Worm (Caenorhabditis elegans) whole organism, young adult: ENCODE measurements around the gene F10E9.3.
A peak's percentile ranks its signal among the peaks of the same experiment; 100 is the strongest.

Experiments
- B0035.1 ChIP-seq: sonication (generic microtip); optimal IDR thresholded peaks from 2 replicates; lab custom pipeline; 2016; ENCODE audit warnings: missing genetic modification characterization, mild to moderate bottlenecking, missing compliant biosample characterization, missing genotype, missing genetic modification reagents
- B0336.3 ChIP-seq: fragments of 200-800 bp; sonication (Bioruptor generic); IDR thresholded peaks from 2 replicates; pipeline ENCODE4 v1.3.6; 2022; ENCODE audit warnings: missing genetic modification characterization, missing compliant biosample characterization
- C06A6.2 ChIP-seq: fragments of 200-800 bp; sonication (Bioruptor generic); conservative IDR thresholded peaks from 2 replicates; pipeline ENCODE4 v1.3.6; 2022; ENCODE audit warnings: missing genetic modification characterization, missing compliant biosample characterization
- F22D6.2 ChIP-seq: sonication (generic microtip); optimal IDR thresholded peaks from 2 replicates; lab custom pipeline; 2016; ENCODE audit warnings: mild to moderate bottlenecking, missing genetic modification characterization, missing compliant biosample characterization
- F33H1.4 ChIP-seq: fragments of 200-800 bp; sonication (Bioruptor generic); IDR thresholded peaks from 2 replicates; pipeline ENCODE4 v1.3.6; 2022; ENCODE audit warnings: missing genetic modification reagents, missing genetic modification characterization, missing compliant biosample characterization
- F52B5.7 ChIP-seq: sonication (generic microtip); optimal IDR thresholded peaks from 2 replicates; lab custom pipeline; 2016; ENCODE audit warnings: mild to moderate bottlenecking, missing genetic modification characterization, missing compliant biosample characterization
- T07F8.4 ChIP-seq: sonication (generic microtip); optimal IDR thresholded peaks from 2 replicates; lab custom pipeline; 2016; ENCODE audit warnings: mild to moderate bottlenecking, missing genetic modification characterization, moderate library complexity, missing compliant biosample characterization
- akir-1 ChIP-seq: fragments of 200-800 bp; sonication (Bioruptor generic); optimal IDR thresholded peaks from 2 replicates; lab custom pipeline; 2018; ENCODE audit warnings: mild to moderate bottlenecking, missing genetic modification characterization, moderate library complexity, missing compliant biosample characterization
- ama-1 ChIP-seq, 3 experiments: fragments of 150-350 bp in 1 of 3; sonication (generic microtip) in 2 of 3; optimal IDR thresholded peaks; 2 replicates each; lab custom pipeline; 2014 to 2018; ENCODE audit warnings: missing biosample characterization in 2 of 3, missing genetic modification characterization in 2 of 3, missing genetic modification reagents in 2 of 3
- aptf-2 ChIP-seq: fragments of 200-800 bp; sonication (Bioruptor generic); conservative IDR thresholded peaks from 2 replicates; pipeline ENCODE4 v1.3.6; 2022; ENCODE audit warnings: missing genetic modification reagents, missing genetic modification characterization, missing compliant biosample characterization
- attf-5 ChIP-seq: fragments of 200-800 bp; sonication (Bioruptor generic); optimal IDR thresholded peaks from 2 replicates; lab custom pipeline; 2018; ENCODE audit warnings: mild to moderate bottlenecking, missing genetic modification characterization, missing compliant biosample characterization
- attf-6 ChIP-seq: fragments of 200-800 bp; sonication (Bioruptor generic); IDR thresholded peaks from 2 replicates; pipeline ENCODE4 v1.3.6; 2022; ENCODE audit warnings: missing genetic modification reagents, missing genetic modification characterization, missing compliant biosample characterization
- bed-2 ChIP-seq: fragments of 200-800 bp; sonication (Bioruptor generic); IDR thresholded peaks from 2 replicates; pipeline ENCODE4 v1.3.6; 2022; ENCODE audit warnings: missing genetic modification reagents, missing genetic modification characterization, missing compliant biosample characterization
- cebp-1 ChIP-seq, 2 experiments: fragments of 200-800 bp in 1 of 2; sonication (Bioruptor generic) in 1 of 2; sonication (generic microtip) in 1 of 2; IDR thresholded peaks in 1 of 2; optimal IDR thresholded peaks in 1 of 2; 2 replicates each; pipeline versions ENCODE4 v1.3.6 to Lab custom; 2017 to 2022; ENCODE audit warnings: missing compliant biosample characterization in 2 of 2, missing genetic modification characterization in 2 of 2, mild to moderate bottlenecking in 1 of 2, missing genetic modification reagents in 1 of 2, moderate library complexity in 1 of 2
- ceh-79 ChIP-seq: sonication (generic microtip); optimal IDR thresholded peaks from 2 replicates; lab custom pipeline; 2017; ENCODE audit warnings: mild to moderate bottlenecking, missing genetic modification characterization, missing compliant biosample characterization
- dox-1 ChIP-seq: fragments of 200-800 bp; sonication (Bioruptor generic); IDR thresholded peaks from 2 replicates; pipeline ENCODE4 v1.3.6; 2022; ENCODE audit warnings: missing genetic modification reagents, missing genetic modification characterization, missing compliant biosample characterization
- egl-44 ChIP-seq: fragments of 200-800 bp; sonication (Bioruptor generic); IDR thresholded peaks from 2 replicates; pipeline ENCODE4 v1.3.6; 2022; ENCODE audit warnings: missing genetic modification reagents, missing genetic modification characterization, missing compliant biosample characterization
- egrh-3 ChIP-seq: fragments of 200-800 bp; sonication (Bioruptor generic); IDR thresholded peaks from 2 replicates; pipeline ENCODE4 v1.3.6; 2022; ENCODE audit warnings: missing genetic modification reagents, missing genetic modification characterization, missing compliant biosample characterization
- him-1 ChIP-seq: sonication (generic microtip); optimal IDR thresholded peaks from 2 replicates; lab custom pipeline; 2016; ENCODE audit warnings: missing genotype, missing genetic modification reagents, missing genetic modification characterization, missing compliant biosample characterization
- let-526 ChIP-seq: fragments of 200-800 bp; sonication (Bioruptor generic); IDR thresholded peaks from 2 replicates; pipeline ENCODE4 v1.3.6; 2022; ENCODE audit warnings: missing genetic modification reagents, missing genetic modification characterization, missing compliant biosample characterization
- lin-54 ChIP-seq: fragments of 200-800 bp; sonication (Bioruptor generic); optimal IDR thresholded peaks from 2 replicates; lab custom pipeline; 2018; ENCODE audit warnings: mild to moderate bottlenecking, missing genetic modification characterization, missing compliant biosample characterization
- lsl-1 ChIP-seq: fragments of 200-800 bp; sonication (Bioruptor generic); optimal IDR thresholded peaks from 2 replicates; lab custom pipeline; 2018; ENCODE audit warnings: mild to moderate bottlenecking, missing genetic modification characterization, moderate library complexity, missing compliant biosample characterization
- madf-10 ChIP-seq: sonication (generic microtip); optimal IDR thresholded peaks from 2 replicates; lab custom pipeline; 2016; ENCODE audit warnings: mild to moderate bottlenecking, missing genetic modification characterization, missing compliant biosample characterization
- madf-6 ChIP-seq: fragments of 200-800 bp; sonication (Bioruptor generic); IDR thresholded peaks from 2 replicates; pipeline ENCODE4 v1.3.6; 2022; ENCODE audit warnings: missing genetic modification reagents, missing genetic modification characterization, missing compliant biosample characterization
- mes-4 ChIP-seq: sonication (generic microtip); optimal IDR thresholded peaks from 2 replicates; lab custom pipeline; 2016; ENCODE audit warnings: missing genotype, missing genetic modification characterization, missing compliant biosample characterization
- nhr-120 ChIP-seq: fragments of 200-800 bp; sonication (Bioruptor generic); IDR thresholded peaks from 2 replicates; pipeline ENCODE4 v1.3.6; 2022; ENCODE audit warnings: missing genetic modification characterization, missing compliant biosample characterization
- nhr-179 ChIP-seq: sonication (generic microtip); optimal IDR thresholded peaks from 2 replicates; lab custom pipeline; 2016; ENCODE audit warnings: mild to moderate bottlenecking, missing genetic modification characterization, missing compliant biosample characterization
- nhr-27 ChIP-seq: fragments of 200-800 bp; sonication (Bioruptor generic); optimal IDR thresholded peaks from 2 replicates; lab custom pipeline; 2018; ENCODE audit warnings: mild to moderate bottlenecking, missing genetic modification characterization, moderate library complexity, missing compliant biosample characterization
- nhr-80 ChIP-seq: sonication (generic microtip); optimal IDR thresholded peaks from 2 replicates; lab custom pipeline; 2016; ENCODE audit warnings: missing genetic modification characterization, missing compliant biosample characterization
- pbrm-1 ChIP-seq: fragments of 200-800 bp; sonication (Bioruptor generic); IDR thresholded peaks from 2 replicates; pipeline ENCODE4 v1.3.6; 2022; ENCODE audit warnings: missing genetic modification reagents, missing genetic modification characterization, missing compliant biosample characterization
- rcor-1 ChIP-seq: fragments of 200-800 bp; sonication (Bioruptor generic); IDR thresholded peaks from 2 replicates; pipeline ENCODE4 v1.3.6; 2022; ENCODE audit warnings: missing genetic modification reagents, missing genetic modification characterization, missing compliant biosample characterization
- sea-2 ChIP-seq: fragments of 200-800 bp; sonication (Bioruptor generic); IDR thresholded peaks from 2 replicates; pipeline ENCODE4 v1.3.6; 2022; ENCODE audit warnings: missing genetic modification characterization, missing compliant biosample characterization
- zim-3 ChIP-seq: sonication (generic microtip); optimal IDR thresholded peaks from 2 replicates; lab custom pipeline; 2017; ENCODE audit warnings: mild to moderate bottlenecking, missing genetic modification characterization, moderate library complexity, missing compliant biosample characterization
- ztf-22 ChIP-seq: fragments of 200-800 bp; sonication (Bioruptor generic); optimal IDR thresholded peaks from 2 replicates; lab custom pipeline; 2018; ENCODE audit warnings: mild to moderate bottlenecking, missing genetic modification characterization, moderate library complexity, missing compliant biosample characterization
- ztf-26 ChIP-seq: sonication (generic microtip); optimal IDR thresholded peaks from 2 replicates; lab custom pipeline; 2017; ENCODE audit warnings: missing genetic modification characterization, missing compliant biosample characterization
- ztf-28 ChIP-seq: fragments of 200-800 bp; sonication (Bioruptor generic); IDR thresholded peaks from 2 replicates; pipeline ENCODE4 v1.3.6; 2022; ENCODE audit warnings: missing genetic modification reagents, missing genetic modification characterization, missing compliant biosample characterization

Gene F10E9.3

ce11 chrIII:8325574-8326513, 15.0 kb downstream of the F10E9.3 start, which contains the start of gene ZC262.13 (continued):
- no peak for TF ChIP-seq akir-1
- TF ChIP-seq attf-6 (GFP tag; lab: Robert Waterston, UW), result no peak
- no peak for TF ChIP-seq bed-2
- peak; percentile 34; the same call in 1 of the 2 replicates for TF ChIP-seq B0336.3 (GFP tag; lab: Robert Waterston, UW)
- no peak for TF ChIP-seq let-526 (GFP tag; lab: Robert Waterston, UW)
- no peak for TF ChIP-seq nhr-27 (tag; lab: Kevin White, UChicago)
- TF ChIP-seq F52B5.7, result no peak
- TF ChIP-seq sea-2 (GFP tag; lab: Robert Waterston, UW), result no peak
- TF ChIP-seq ztf-26, result no peak
- peak; percentile 60; the same call in 1 of the 2 replicates for TF ChIP-seq cebp-1 (GFP tag; IDR thresholded peaks at IDR 0.05; lab: Robert Waterston, UW)
- TF ChIP-seq cebp-1 (tag; optimal IDR thresholded peaks at IDR 0.05; lab: Kevin White, UChicago), result peak; percentile 80
- TF ChIP-seq nhr-80 (tag; lab: Kevin White, UChicago), result peak; percentile 73
- TF ChIP-seq F33H1.4, result no peak
- no peak for TF ChIP-seq nhr-179 (tag; lab: Kevin White, UChicago)
- TF ChIP-seq mes-4, result no peak
- no peak for TF ChIP-seq madf-6 (GFP tag; lab: Robert Waterston, UW)
- TF ChIP-seq lin-54 (GFP tag; lab: Kevin White, UChicago), result peak; percentile 6
- TF ChIP-seq nhr-120 (GFP tag; lab: Robert Waterston, UW), result no peak
- TF ChIP-seq madf-10, result peak; percentile 2
- TF ChIP-seq dox-1 (GFP tag; lab: Robert Waterston, UW), result peak; percentile 7; the same call in 1 of the 2 replicates
- TF ChIP-seq rcor-1 (GFP tag; lab: Robert Waterston, UW), result no peak
- TF ChIP-seq aptf-2, result no peak
- TF ChIP-seq pbrm-1 (GFP tag; lab: Robert Waterston, UW), result no peak

- TF ChIP-seq mes-4, result no peak
- TF ChIP-seq zim-3 (tag; lab: Kevin White, UChicago), result no peak
- TF ChIP-seq T07F8.4 (tag; lab: Kevin White, UChicago), result no peak
Observed at ce11 chrIII:8331211-8331610, 20.4 kb downstream of the F10E9.3 start, which contains the start of gene iglr-2. Gene iglr-2, minus strand, starts transcription at chrIII:8331311.

- TF ChIP-seq let-526 (GFP tag; lab: Robert Waterston, UW) (no peak), him-1 (tag; lab: Kevin White, UChicago) (peak; percentile 4), egl-44 (GFP tag; lab: Robert Waterston, UW) (no peak), ztf-28 (GFP tag; lab: Robert Waterston, UW) (no peak), C06A6.2 (GFP tag; lab: Robert Waterston, UW) (no peak), attf-5 (GFP tag; lab: Kevin White, UChicago) (peak; percentile 10), ztf-26 (no peak), lsl-1 (GFP tag; lab: Kevin White, UChicago) (peak; percentile 65), F52B5.7 (no peak)
Observed at ce11 chrIII:8331779-8332178, 21.0 kb downstream of the F10E9.3 start, which contains the start of the genes mrps-18A and ZC262.2. Gene mrps-18A, minus strand, starts transcription at chrIII:8331919. Gene ZC262.2, plus strand, starts transcription at chrIII:8332062.

- TF ChIP-seq attf-5 (GFP tag; lab: Kevin White, UChicago) (no peak), egrh-3 (GFP tag; lab: Robert Waterston, UW) (no peak), ama-1 (optimal IDR thresholded peaks at IDR 0.05; lab: Kevin White, UChicago) (no peak), ama-1 (GFP tag; optimal IDR thresholded peaks at IDR 0.05; lab: Kevin White, UChicago) (no peak), B0035.1 (tag; lab: Kevin White, UChicago) (no peak), nhr-27 (tag; lab: Kevin White, UChicago) (no peak), lin-54 (GFP tag; lab: Kevin White, UChicago) (no peak), F22D6.2 (tag; lab: Kevin White, UChicago) (no peak), bed-2 (no peak), ztf-22 (GFP tag; lab: Kevin White, UChicago) (no peak), ceh-79 (tag; lab: Kevin White, UChicago) (no peak)
Observed at ce11 chrIII:8334432-8334831, 23.6 kb downstream of the F10E9.3 start, which contains the start of gene ZC262.4. Gene ZC262.4, minus strand, starts transcription at chrIII:8334532.
